Fruit fly (Drosophila melanogaster) whole organism, embryonic: Measurements from ENCODE around the gene CG7766.

Source experiments
- Bdp1 ChIP-seq: fragments of 200-800 bp; sonication (Bioruptor generic); optimal IDR thresholded peaks from 3 replicates; lab custom pipeline; 2016; ENCODE audit warnings: missing biosample characterization, missing genetic modification characterization
- CG10274 ChIP-seq: fragments of 200-800 bp; sonication (Bioruptor generic); optimal IDR thresholded peaks from 3 replicates; lab custom pipeline; 2017; ENCODE audit warnings: missing biosample characterization, mild to moderate bottlenecking, missing genetic modification characterization
- CG10654 ChIP-seq: fragments of 200-800 bp; sonication (Bioruptor generic); optimal IDR thresholded peaks from 2 replicates; lab custom pipeline; 2016; ENCODE audit warnings: missing biosample characterization, missing genetic modification characterization
- CG10959 ChIP-seq: fragments of 200-800 bp; sonication (Bioruptor generic); IDR thresholded peaks from 2 replicates; pipeline ENCODE4 v1.3.6; 2022; ENCODE audit warnings: missing biosample characterization, missing genetic modification characterization
- CG1233 ChIP-seq: fragments of 200-800 bp; sonication (Bioruptor generic); optimal IDR thresholded peaks from 4 replicates; lab custom pipeline; 2018; ENCODE audit warnings: missing biosample characterization, mild to moderate bottlenecking, missing genetic modification characterization
- CG12942 ChIP-seq: fragments of 200-800 bp; sonication (Bioruptor generic); optimal IDR thresholded peaks from 3 replicates; lab custom pipeline; 2016; ENCODE audit warnings: missing biosample characterization, missing genetic modification characterization
- CG14667 ChIP-seq: fragments of 200-800 bp; sonication (Bioruptor generic); IDR thresholded peaks from 2 replicates; pipeline ENCODE4 v1.3.6; 2022; ENCODE audit warnings: missing biosample characterization, missing genetic modification characterization
- CG14710 ChIP-seq: fragments of 200-800 bp; sonication (Bioruptor generic); optimal IDR thresholded peaks from 3 replicates; lab custom pipeline; 2019; ENCODE audit warnings: missing biosample characterization, mild to moderate bottlenecking, missing genetic modification characterization, moderate library complexity
- CG15514 ChIP-seq: fragments of 200-800 bp; sonication (Bioruptor generic); optimal IDR thresholded peaks from 3 replicates; lab custom pipeline; 2017; ENCODE audit warnings: missing biosample characterization, missing genetic modification characterization, mild to moderate bottlenecking, moderate library complexity, missing genetic modification reagents
- CG16779 ChIP-seq: fragments of 200-800 bp; sonication (Bioruptor generic); IDR thresholded peaks from 2 replicates; pipeline ENCODE4 v1.3.6; 2022; ENCODE audit warnings: missing biosample characterization, missing genetic modification characterization
- CG17186 ChIP-seq: fragments of 200-800 bp; sonication (Bioruptor generic); optimal IDR thresholded peaks from 3 replicates; lab custom pipeline; 2017; ENCODE audit warnings: missing biosample characterization, missing genetic modification reagents, missing genetic modification characterization
- CG17328 ChIP-seq: fragments of 200-800 bp; sonication (Bioruptor generic); IDR thresholded peaks from 2 replicates; pipeline ENCODE4 v1.3.6; 2022; ENCODE audit warnings: missing biosample characterization, missing genetic modification characterization
- CG17359 ChIP-seq: fragments of 200-800 bp; sonication (Bioruptor generic); optimal IDR thresholded peaks from 3 replicates; lab custom pipeline; 2018; ENCODE audit warnings: missing biosample characterization, mild to moderate bottlenecking, missing genetic modification characterization, moderate library complexity
- CG17912 ChIP-seq: fragments of 200-800 bp; sonication (Bioruptor generic); optimal IDR thresholded peaks from 2 replicates; lab custom pipeline; 2018; ENCODE audit warnings: missing biosample characterization, mild to moderate bottlenecking, missing genetic modification characterization
- CG18619 ChIP-seq: fragments of 200-800 bp; sonication (Bioruptor generic); optimal IDR thresholded peaks from 3 replicates; lab custom pipeline; 2017; ENCODE audit warnings: missing biosample characterization, mild to moderate bottlenecking, missing genetic modification characterization
- CG2120 ChIP-seq: fragments of 200-800 bp; sonication (Bioruptor generic); optimal IDR thresholded peaks from 3 replicates; lab custom pipeline; 2016; ENCODE audit warnings: missing biosample characterization, missing genetic modification characterization
- CG2202 ChIP-seq: fragments of 200-800 bp; sonication (Bioruptor generic); optimal IDR thresholded peaks from 2 replicates; lab custom pipeline; 2018; ENCODE audit warnings: missing biosample characterization, mild to moderate bottlenecking, missing genetic modification characterization
- CG33213 ChIP-seq: fragments of 200-800 bp; sonication (Bioruptor generic); optimal IDR thresholded peaks from 3 replicates; lab custom pipeline; 2016; ENCODE audit warnings: missing biosample characterization, missing genetic modification characterization
- CG4282 ChIP-seq: fragments of 200-800 bp; sonication (Bioruptor generic); optimal IDR thresholded peaks from 2 replicates; lab custom pipeline; 2016; ENCODE audit warnings: missing biosample characterization, missing genetic modification characterization
- CG7963 ChIP-seq: fragments of 200-800 bp; sonication (Bioruptor generic); IDR thresholded peaks from 3 replicates; pipeline ENCODE4 v1.3.6; 2022; ENCODE audit warnings: missing biosample characterization, missing genetic modification characterization; ENCODE audit not compliant: partially characterized antibody
- CG9876 ChIP-seq: fragments of 200-800 bp; sonication (Bioruptor generic); optimal IDR thresholded peaks from 2 replicates; lab custom pipeline; 2016; ENCODE audit warnings: missing biosample characterization, missing genetic modification characterization
- CG9932 ChIP-seq: fragments of 200-800 bp; sonication (Bioruptor generic); IDR thresholded peaks from 2 replicates; pipeline ENCODE4 v1.3.6; 2022; ENCODE audit warnings: missing biosample characterization, missing genetic modification characterization
- CTCF ChIP-seq: fragments of 200-800 bp; sonication (Bioruptor generic); optimal IDR thresholded peaks from 2 replicates; lab custom pipeline; 2017; ENCODE audit warnings: missing biosample characterization, mild to moderate bottlenecking, missing genetic modification characterization, moderate library complexity
- Doc3 ChIP-seq: fragments of 200-800 bp; sonication (Bioruptor generic); IDR thresholded peaks from 3 replicates; pipeline ENCODE4 v1.3.6; 2022; ENCODE audit warnings: missing biosample characterization, missing genetic modification characterization; ENCODE audit not compliant: partially characterized antibody
- Gug ChIP-seq: fragments of 200-800 bp; sonication (Bioruptor generic); IDR thresholded peaks from 4 replicates; pipeline ENCODE4 v1.3.6; 2022; ENCODE audit warnings: missing biosample characterization, missing genetic modification characterization
- H2.0 ChIP-seq: fragments of 200-800 bp; sonication (Bioruptor generic); IDR thresholded peaks from 2 replicates; pipeline ENCODE4 v1.3.6; 2022; ENCODE audit warnings: missing biosample characterization, missing genetic modification characterization
- Hr3 ChIP-seq: fragments of 200-800 bp; sonication (Bioruptor generic); optimal IDR thresholded peaks from 3 replicates; lab custom pipeline; 2016; ENCODE audit warnings: missing biosample characterization, missing genetic modification characterization
- MBD-R2 ChIP-seq: fragments of 200-800 bp; sonication (Bioruptor generic); IDR thresholded peaks from 2 replicates; pipeline ENCODE4 v1.3.6; 2022; ENCODE audit warnings: missing biosample characterization, missing genetic modification characterization
- Nf-YB ChIP-seq: fragments of 200-800 bp; sonication (Bioruptor generic); optimal IDR thresholded peaks from 3 replicates; lab custom pipeline; 2019; ENCODE audit warnings: missing biosample characterization, mild to moderate bottlenecking, missing genetic modification characterization, moderate library complexity
- Ptx1 ChIP-seq: fragments of 200-800 bp; sonication (Bioruptor generic); IDR thresholded peaks from 2 replicates; pipeline ENCODE4 v1.3.6; 2022; ENCODE audit warnings: missing biosample characterization, missing genetic modification characterization
- Rfx ChIP-seq: fragments of 200-800 bp; sonication (Bioruptor generic); IDR thresholded peaks from 2 replicates; pipeline ENCODE4 v1.3.6; 2022; ENCODE audit warnings: missing biosample characterization, missing genetic modification characterization
- Scr ChIP-seq: fragments of 200-800 bp; sonication (Bioruptor generic); IDR thresholded peaks from 2 replicates; pipeline ENCODE4 v1.3.6; 2022; ENCODE audit warnings: missing biosample characterization, missing genetic modification characterization; ENCODE audit not compliant: partially characterized antibody
- Side ChIP-seq: fragments of 200-800 bp; sonication (Bioruptor generic); optimal IDR thresholded peaks from 2 replicates; lab custom pipeline; 2016; ENCODE audit warnings: missing biosample characterization, missing genetic modification characterization
- Xrp1 ChIP-seq: fragments of 200-800 bp; sonication (Bioruptor generic); IDR thresholded peaks from 2 replicates; pipeline ENCODE4 v1.3.6; 2022; ENCODE audit warnings: missing biosample characterization, missing genetic modification characterization
- ac ChIP-seq: fragments of 200-800 bp; sonication (Bioruptor generic); optimal IDR thresholded peaks from 3 replicates; lab custom pipeline; 2017; ENCODE audit warnings: missing biosample characterization, mild to moderate bottlenecking, missing genetic modification characterization
- amos ChIP-seq: fragments of 200-800 bp; sonication (Bioruptor generic); IDR thresholded peaks from 2 replicates; pipeline ENCODE4 v1.3.6; 2022; ENCODE audit warnings: missing biosample characterization, missing genetic modification characterization; ENCODE audit not compliant: partially characterized antibody
- cg ChIP-seq: fragments of 200-800 bp; sonication (Bioruptor generic); optimal IDR thresholded peaks from 3 replicates; lab custom pipeline; 2019; ENCODE audit warnings: missing biosample characterization, mild to moderate bottlenecking, missing genetic modification characterization, moderate library complexity
- crp ChIP-seq, 2 experiments: fragments of 200-800 bp; sonication (Bioruptor generic); optimal IDR thresholded peaks; 2 replicates in 1 of 2; 3 replicates in 1 of 2; lab custom pipeline; 2017; ENCODE audit warnings: missing biosample characterization in 2 of 2, missing genetic modification characterization in 2 of 2, mild to moderate bottlenecking in 1 of 2, moderate library complexity in 1 of 2
- cwo ChIP-seq: fragments of 200-800 bp; sonication (Bioruptor generic); optimal IDR thresholded peaks from 3 replicates; lab custom pipeline; 2017; ENCODE audit warnings: missing biosample characterization, missing genetic modification characterization, mild to moderate bottlenecking, moderate library complexity, missing genetic modification reagents
- danr ChIP-seq: fragments of 200-800 bp; sonication (Bioruptor generic); IDR thresholded peaks from 2 replicates; pipeline ENCODE4 v1.3.6; 2022; ENCODE audit warnings: missing biosample characterization, missing genetic modification characterization
- ems ChIP-seq: fragments of 200-800 bp; sonication (Bioruptor generic); optimal IDR thresholded peaks from 3 replicates; lab custom pipeline; 2016; ENCODE audit warnings: missing biosample characterization, missing genetic modification characterization
- fd96Cb ChIP-seq: fragments of 200-800 bp; sonication (Bioruptor generic); optimal IDR thresholded peaks from 2 replicates; lab custom pipeline; 2018; ENCODE audit warnings: missing biosample characterization, mild to moderate bottlenecking, missing genetic modification characterization, moderate library complexity
- gro ChIP-seq: fragments of 200-800 bp; sonication (Bioruptor generic); optimal IDR thresholded peaks from 2 replicates; lab custom pipeline; 2016; ENCODE audit warnings: missing biosample characterization, missing genetic modification characterization
- kay ChIP-seq: fragments of 200-800 bp; sonication (Bioruptor generic); optimal IDR thresholded peaks from 2 replicates; lab custom pipeline; 2016; ENCODE audit warnings: missing biosample characterization, missing genetic modification characterization
- nmo ChIP-seq: fragments of 200-800 bp; sonication (Bioruptor generic); optimal IDR thresholded peaks from 2 replicates; lab custom pipeline; 2018; ENCODE audit warnings: missing biosample characterization, mild to moderate bottlenecking, missing genetic modification characterization, moderate library complexity
- odd ChIP-seq: fragments of 200-800 bp; sonication (Bioruptor generic); optimal IDR thresholded peaks from 2 replicates; lab custom pipeline; 2017; ENCODE audit warnings: missing biosample characterization, mild to moderate bottlenecking, missing genetic modification characterization
- sd ChIP-seq: fragments of 200-800 bp; sonication (Bioruptor generic); optimal IDR thresholded peaks from 3 replicates; lab custom pipeline; 2018; ENCODE audit warnings: missing biosample characterization, mild to moderate bottlenecking, missing genetic modification characterization, moderate library complexity
- sens ChIP-seq: fragments of 200-800 bp; sonication (Bioruptor generic); peaks from one replicate; lab custom pipeline; 2016; ENCODE audit warnings: missing biosample characterization, missing genetic modification characterization
- ssp ChIP-seq: fragments of 200-800 bp; sonication (Bioruptor generic); IDR thresholded peaks from 2 replicates; pipeline ENCODE4 v1.3.6; 2022; ENCODE audit warnings: missing biosample characterization, missing genetic modification characterization
- stwl ChIP-seq: fragments of 200-800 bp; sonication (Bioruptor generic); optimal IDR thresholded peaks from 3 replicates; lab custom pipeline; 2018; ENCODE audit warnings: missing biosample characterization, mild to moderate bottlenecking, missing genetic modification characterization, moderate library complexity
- tap ChIP-seq: fragments of 200-800 bp; optimal IDR thresholded peaks from 3 replicates; lab custom pipeline; 2019; ENCODE audit warnings: missing biosample characterization, mild to moderate bottlenecking, missing genetic modification characterization, moderate library complexity
- tll ChIP-seq, 2 experiments: fragments of 200-800 bp in 1 of 2; fragments of >200 bp in 1 of 2; sonication (Bioruptor generic) in 1 of 2; optimal IDR thresholded peaks; 2 replicates each; lab custom pipeline; 2017 to 2019; ENCODE audit warnings: missing biosample characterization in 2 of 2, missing genetic modification characterization in 2 of 2, mild to moderate bottlenecking in 1 of 2, moderate library complexity in 1 of 2

CG7766 gene

DNA sequence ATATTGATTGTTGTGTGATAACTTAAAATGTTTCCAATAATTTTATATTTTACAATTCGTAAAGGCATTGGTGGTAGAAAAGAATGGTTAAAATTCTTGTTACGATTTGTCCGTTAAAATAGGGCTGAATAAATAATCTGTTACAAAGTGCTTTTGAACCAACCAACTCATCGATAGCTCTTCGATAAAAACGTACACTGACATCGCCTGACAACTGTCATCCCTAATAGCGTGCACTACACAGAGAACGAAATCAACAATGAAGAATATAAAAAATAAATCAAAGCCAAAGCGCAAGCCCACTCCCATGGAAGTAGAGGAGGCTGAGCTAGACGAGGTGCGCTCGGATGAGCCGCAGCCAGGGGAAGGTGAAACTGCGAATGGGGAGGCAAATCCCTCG, 17.8 kb downstream of the CG7766 start, which contains the start of gene CG32708 (continued):
- TF ChIP-seq tll (GFP tag; optimal IDR thresholded peaks at IDR 0.05; lab: Kevin White, UChicago) = no peak
- no peak for TF ChIP-seq sd
- no peak for TF ChIP-seq danr (GFP tag; lab: Robert Waterston, UW)
- no peak for TF ChIP-seq CG17328
- TF ChIP-seq H2.0 = no peak
- TF ChIP-seq cg = no peak
- peak; percentile 2 for TF ChIP-seq CG14710
- TF ChIP-seq sens (GFP tag; lab: Kevin White, UChicago) = peak; percentile 80
- TF ChIP-seq amos = peak; percentile 76
- no peak for TF ChIP-seq CG10654
- no peak for TF ChIP-seq Ptx1 (GFP tag; lab: Robert Waterston, UW)
- TF ChIP-seq CG12942 (GFP tag; lab: Kevin White, UChicago) = no peak
- no peak for TF ChIP-seq CG18619 (GFP tag; lab: Kevin White, UChicago)
- peak; percentile 81 for TF ChIP-seq CG15514 (GFP tag; lab: Kevin White, UChicago)
- no peak for TF ChIP-seq ems (GFP tag; lab: Kevin White, UChicago)
- no peak for TF ChIP-seq cwo (GFP tag; lab: Kevin White, UChicago)
- no peak for TF ChIP-seq CG17912 (GFP tag; lab: Kevin White, UChicago)
- peak; percentile 53; the same call in 2 of the 3 replicates for TF ChIP-seq Doc3
- no peak for TF ChIP-seq CG9876
- no peak for TF ChIP-seq CG1233 (GFP tag; lab: Kevin White, UChicago)
- TF ChIP-seq fd96Cb (tag; lab: Kevin White, UChicago) = no peak
- TF ChIP-seq Hr3 (GFP tag; lab: Kevin White, UChicago) = no peak
- TF ChIP-seq CG33213 (GFP tag; lab: Kevin White, UChicago) = no peak
- TF ChIP-seq CG10959 (GFP tag; lab: Robert Waterston, UW) = no peak
- TF ChIP-seq Bdp1 (GFP tag; lab: Kevin White, UChicago) = no peak
- TF ChIP-seq MBD-R2 = peak; percentile 65
- TF ChIP-seq ssp = no peak
- TF ChIP-seq Rfx (GFP tag; lab: Robert Waterston, UW) = no peak
- TF ChIP-seq Nf-YB (GFP tag; lab: Kevin White, UChicago) = no peak
- TF ChIP-seq CG2202 (tag; lab: Kevin White, UChicago) = no peak
- TF ChIP-seq CG7963 = peak; percentile 63; the same call in 2 of the 3 replicates
- no peak for TF ChIP-seq Gug
- no peak for TF ChIP-seq CG17359 (tag; lab: Kevin White, UChicago)
- TF ChIP-seq CG2120 (GFP tag; lab: Kevin White, UChicago) = no peak
- TF ChIP-seq ac (GFP tag; lab: Kevin White, UChicago) = no peak
- TF ChIP-seq stwl (tag; lab: Kevin White, UChicago) = peak; percentile 57
- no peak for TF ChIP-seq crp (GFP tag; optimal IDR thresholded peaks at IDR 0.05; lab: Kevin White, UChicago)
- no peak for TF ChIP-seq CTCF (GFP tag; lab: Kevin White, UChicago)
- no peak for TF ChIP-seq nmo (GFP tag; lab: Kevin White, UChicago)
- TF ChIP-seq CG17186 (GFP tag; lab: Kevin White, UChicago) = no peak
- peak; percentile 16 for TF ChIP-seq gro (GFP tag; lab: Kevin White, UChicago)
- peak; percentile 46; the same call in 1 of the 2 replicates for TF ChIP-seq CG9932
- TF ChIP-seq CG16779 (GFP tag; lab: Robert Waterston, UW) = no peak
- TF ChIP-seq CG14667 = no peak
- TF ChIP-seq Xrp1 = no peak
- no peak for TF ChIP-seq odd (GFP tag; lab: Kevin White, UChicago)
- no peak for TF ChIP-seq CG4282 (GFP tag; lab: Kevin White, UChicago)
- no peak for TF ChIP-seq tap
- TF ChIP-seq kay (GFP tag; lab: Kevin White, UChicago) = no peak
- peak; percentile 70 for TF ChIP-seq Scr
- TF ChIP-seq CG10274 = no peak
- no peak for TF ChIP-seq Side (GFP tag; lab: Kevin White, UChicago)
